Worm (Caenorhabditis elegans) whole organism, midembryonic: Measurements from ENCODE around the gene C50C3.5.

ENCODE experiments used
- flt-1 ChIP-seq: fragments of 200-800 bp; sonication (Bioruptor generic); IDR thresholded peaks from 2 replicates; pipeline ENCODE4 v1.3.6; 2022; ENCODE audit warnings: missing genetic modification characterization, missing compliant biosample characterization
- klf-2 ChIP-seq: fragments of 200-800 bp; sonication (Bioruptor generic); conservative IDR thresholded peaks from 2 replicates; pipeline ENCODE4 v1.3.6; 2022; ENCODE audit warnings: missing genetic modification reagents, missing genetic modification characterization, missing compliant biosample characterization
- med-1 ChIP-seq: sonication (generic microtip); optimal IDR thresholded peaks from 2 replicates; lab custom pipeline; 2017; ENCODE audit warnings: missing genetic modification characterization, mild to moderate bottlenecking, missing compliant biosample characterization, antibody characterized with exemption, missing genetic modification reagents; ENCODE audit not compliant: insufficient read depth
- ref-1 ChIP-seq: fragments of 200-800 bp; sonication (Bioruptor generic); conservative IDR thresholded peaks from 2 replicates; pipeline ENCODE4 v1.3.6; 2022; ENCODE audit warnings: missing genetic modification reagents, missing genetic modification characterization, missing compliant biosample characterization
- tab-1 ChIP-seq: fragments of 200-800 bp; sonication (Bioruptor generic); IDR thresholded peaks from 2 replicates; pipeline ENCODE4 v1.3.6; 2022; ENCODE audit warnings: missing genetic modification characterization, missing compliant biosample characterization
- ztf-23 ChIP-seq: fragments of 200-800 bp; sonication (Bioruptor generic); IDR thresholded peaks from 2 replicates; pipeline ENCODE4 v1.3.6; 2022; ENCODE audit warnings: missing genetic modification reagents, missing genetic modification characterization, missing compliant biosample characterization
- ztf-29 ChIP-seq: fragments of 200-800 bp; sonication (Bioruptor generic); IDR thresholded peaks from 2 replicates; pipeline ENCODE4 v1.3.6; 2022; ENCODE audit warnings: missing genetic modification reagents, missing genetic modification characterization, missing compliant biosample characterization

ce11 chrIII:8216224-8216623, 37.2 kb downstream of the C50C3.5 start, which contains the start of gene unc-86:
- TF ChIP-seq klf-2 (GFP tag; lab: Robert Waterston, UW), result no peak
- no peak for TF ChIP-seq ref-1 (GFP tag; lab: Robert Waterston, UW)
- no peak for TF ChIP-seq flt-1 (GFP tag; lab: Robert Waterston, UW)
- TF ChIP-seq ztf-23, result no peak
- TF ChIP-seq med-1, result no peak
- TF ChIP-seq tab-1, result no peak
- TF ChIP-seq ztf-29 (GFP tag; lab: Robert Waterston, UW), result no peak
